Worm (Caenorhabditis elegans): ENCODE results near the gene C05E11.6.
A peak's percentile ranks its signal among the peaks of the same experiment; 100 is the strongest.

C05E11.6 gene

ce11 chrX:4585579-4585978 lies 23.6 kb downstream of the C05E11.6 start, which contains the start of gene C05E11.7:
C05E11.7 (minus strand) TSS chrX:4585679.
- TF ChIP-seq tbx-2 (tag; optimal IDR thresholded peaks at IDR 0.05), result no peak
- TF ChIP-seq eyg-1 (tag; optimal IDR thresholded peaks at IDR 0.05), result no peak
- TF ChIP-seq ceh-31 (tag; optimal IDR thresholded peaks at IDR 0.05), result no peak
- no peak for TF ChIP-seq ama-1 (optimal IDR thresholded peaks at IDR 0.05)
- no peak for TF ChIP-seq ztf-16 (tag; optimal IDR thresholded peaks at IDR 0.05)
- no peak for TF ChIP-seq pha-2 (tag; optimal IDR thresholded peaks at IDR 0.05)
- no peak for TF ChIP-seq hlh-15 (tag; optimal IDR thresholded peaks at IDR 0.05)
- no peak for TF ChIP-seq unc-42 (tag; optimal IDR thresholded peaks at IDR 0.05)
- TF ChIP-seq mec-3 (tag; optimal IDR thresholded peaks at IDR 0.05; ENCODE audit: borderline replicate concordance), result no peak
- no peak for TF ChIP-seq pag-3 (tag; optimal IDR thresholded peaks at IDR 0.05; ENCODE audit: borderline replicate concordance)
- TF ChIP-seq odd-2 (tag; optimal IDR thresholded peaks at IDR 0.05), result no peak
- no peak for TF ChIP-seq pax-1 (tag; optimal IDR thresholded peaks at IDR 0.05)
- no peak for TF ChIP-seq ceh-9 (tag; optimal IDR thresholded peaks at IDR 0.05)
- no peak for TF ChIP-seq ceh-2 (tag; optimal IDR thresholded peaks at IDR 0.05)
- TF ChIP-seq syd-9 (tag; optimal IDR thresholded peaks at IDR 0.05), result no peak

DNA sequence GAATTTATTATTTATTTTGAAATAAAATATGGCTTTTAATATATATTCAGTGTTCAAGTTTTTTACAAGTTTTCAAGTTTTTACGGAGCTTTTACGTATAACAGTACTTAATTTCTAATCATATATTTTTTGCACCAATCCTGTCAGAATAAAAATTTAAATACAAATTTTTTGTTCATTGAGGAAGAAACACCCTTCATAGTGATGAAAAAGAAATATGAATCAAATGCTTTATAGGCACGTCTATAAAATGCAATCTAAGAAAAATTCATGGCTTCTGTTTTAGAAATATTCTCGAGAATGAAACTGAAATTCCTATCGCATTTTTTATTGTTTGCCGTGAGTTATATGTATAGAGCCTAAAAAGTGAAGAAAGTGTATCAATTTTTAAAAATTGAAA lies 24.7 kb downstream of the C05E11.6 start, which contains the start of gene C05E11.2:
C05E11.2 (plus strand) TSS at position 301 of the 400 bp plus-strand sequence.
- no peak for TF ChIP-seq pax-1 (tag; optimal IDR thresholded peaks at IDR 0.05)
- TF ChIP-seq ceh-18 (tag; optimal IDR thresholded peaks at IDR 0.05), result no peak
- TF ChIP-seq ceh-22 (tag; optimal IDR thresholded peaks at IDR 0.05), result no peak
- TF ChIP-seq ceh-24 (tag; optimal IDR thresholded peaks at IDR 0.05), result no peak
- TF ChIP-seq dve-1 (tag; optimal IDR thresholded peaks at IDR 0.05), result no peak
- no peak for TF ChIP-seq pat-9 (tag; optimal IDR thresholded peaks at IDR 0.05)
- no peak for TF ChIP-seq ceh-48 (tag; optimal IDR thresholded peaks at IDR 0.05)
- no peak for TF ChIP-seq ama-1 (optimal IDR thresholded peaks at IDR 0.05)
- no peak for TF ChIP-seq K09A11.1 (tag; optimal IDR thresholded peaks at IDR 0.05; ENCODE audit: insufficient read depth)
- no peak for TF ChIP-seq che-1 (tag; optimal IDR thresholded peaks at IDR 0.05)
- no peak for TF ChIP-seq sox-4 (tag; optimal IDR thresholded peaks at IDR 0.05)
- TF ChIP-seq C08G9.2 (tag; optimal IDR thresholded peaks at IDR 0.05), result no peak
- no peak for TF ChIP-seq nhr-11 (tag; optimal IDR thresholded peaks at IDR 0.05)
- no peak for TF ChIP-seq ceh-14 (tag; optimal IDR thresholded peaks at IDR 0.05)
- no peak for TF ChIP-seq hlh-30 (tag; optimal IDR thresholded peaks at IDR 0.05; ENCODE audit: insufficient read depth)

- TF ChIP-seq pqm-1 (tag; optimal IDR thresholded peaks at IDR 0.05), result no peak
- peak; percentile 61 for TF ChIP-seq unc-42 (tag; optimal IDR thresholded peaks at IDR 0.05)
- TF ChIP-seq elt-2 (tag; optimal IDR thresholded peaks at IDR 0.05), result peak; percentile 6
- peak; percentile 28 for TF ChIP-seq nfya-1 (tag; optimal IDR thresholded peaks at IDR 0.05)
Observed at ce11 chrX:4587934-4588333, 26.0 kb downstream of the C05E11.6 start.

ce11 chrX:4588462-4588861 lies 26.5 kb downstream of the C05E11.6 start, which contains the start of gene lnp-1:
lnp-1 (plus strand) TSS chrX:4588762.
- TF ChIP-seq ceh-34 (tag; optimal IDR thresholded peaks at IDR 0.05), result no peak
- TF ChIP-seq elt-4 (tag; optimal IDR thresholded peaks at IDR 0.05), result no peak
- no peak for TF ChIP-seq madf-2 (tag; optimal IDR thresholded peaks at IDR 0.05)
- TF ChIP-seq F13H6.1 (tag; optimal IDR thresholded peaks at IDR 0.05), result no peak
- TF ChIP-seq C08G9.2 (tag; optimal IDR thresholded peaks at IDR 0.05), result no peak
- no peak for TF ChIP-seq syd-9 (tag; optimal IDR thresholded peaks at IDR 0.05)
- no peak for TF ChIP-seq ceh-24 (tag; optimal IDR thresholded peaks at IDR 0.05)
- TF ChIP-seq C38D4.7 (GFP tag; optimal IDR thresholded peaks at IDR 0.05), result no peak
- no peak for TF ChIP-seq che-1 (tag; optimal IDR thresholded peaks at IDR 0.05)
- no peak for TF ChIP-seq hlh-8 (tag; optimal IDR thresholded peaks at IDR 0.05)
- TF ChIP-seq sox-2 (GFP tag; IDR thresholded peaks at IDR 0.05), result no peak
- no peak for TF ChIP-seq ceh-30 (tag; optimal IDR thresholded peaks at IDR 0.05)
- TF ChIP-seq pat-9 (tag; optimal IDR thresholded peaks at IDR 0.05), result no peak
- no peak for TF ChIP-seq hlh-30 (tag; optimal IDR thresholded peaks at IDR 0.05; ENCODE audit: insufficient read depth)
- no peak for TF ChIP-seq K02D7.2 (tag; optimal IDR thresholded peaks at IDR 0.05)
- TF ChIP-seq ceh-31 (tag; optimal IDR thresholded peaks at IDR 0.05), result no peak
- no peak for TF ChIP-seq nfya-1 (tag; optimal IDR thresholded peaks at IDR 0.05)
- TF ChIP-seq dmd-4 (tag; optimal IDR thresholded peaks at IDR 0.05; ENCODE audit: borderline replicate concordance), result no peak

Data from whole organism, late embryonic.